Worm (Caenorhabditis elegans) whole organism, midembryonic: ENCODE results near the gene C28D4.10.

Source experiments
- T22C8.4 ChIP-seq: fragments of 200-800 bp; sonication (Bioruptor generic); IDR thresholded peaks from 2 replicates; pipeline ENCODE4 v1.3.6; 2022; ENCODE audit warnings: missing genetic modification characterization, missing compliant biosample characterization
- cog-1 ChIP-seq: sonication (generic microtip); optimal IDR thresholded peaks from 2 replicates; lab custom pipeline; 2016; ENCODE audit warnings: missing genetic modification characterization, missing compliant biosample characterization
- flt-1 ChIP-seq: fragments of 200-800 bp; sonication (Bioruptor generic); IDR thresholded peaks from 2 replicates; pipeline ENCODE4 v1.3.6; 2022; ENCODE audit warnings: missing genetic modification characterization, missing compliant biosample characterization
- klf-2 ChIP-seq: fragments of 200-800 bp; sonication (Bioruptor generic); conservative IDR thresholded peaks from 2 replicates; pipeline ENCODE4 v1.3.6; 2022; ENCODE audit warnings: missing genetic modification reagents, missing genetic modification characterization, missing compliant biosample characterization
- med-1 ChIP-seq: sonication (generic microtip); optimal IDR thresholded peaks from 2 replicates; lab custom pipeline; 2017; ENCODE audit warnings: missing genetic modification characterization, mild to moderate bottlenecking, missing compliant biosample characterization, antibody characterized with exemption, missing genetic modification reagents; ENCODE audit not compliant: insufficient read depth
- ref-1 ChIP-seq: fragments of 200-800 bp; sonication (Bioruptor generic); conservative IDR thresholded peaks from 2 replicates; pipeline ENCODE4 v1.3.6; 2022; ENCODE audit warnings: missing genetic modification reagents, missing genetic modification characterization, missing compliant biosample characterization
- tab-1 ChIP-seq: fragments of 200-800 bp; sonication (Bioruptor generic); IDR thresholded peaks from 2 replicates; pipeline ENCODE4 v1.3.6; 2022; ENCODE audit warnings: missing genetic modification characterization, missing compliant biosample characterization
- ztf-23 ChIP-seq: fragments of 200-800 bp; sonication (Bioruptor generic); IDR thresholded peaks from 2 replicates; pipeline ENCODE4 v1.3.6; 2022; ENCODE audit warnings: missing genetic modification reagents, missing genetic modification characterization, missing compliant biosample characterization
- ztf-29 ChIP-seq: fragments of 200-800 bp; sonication (Bioruptor generic); IDR thresholded peaks from 2 replicates; pipeline ENCODE4 v1.3.6; 2022; ENCODE audit warnings: missing genetic modification reagents, missing genetic modification characterization, missing compliant biosample characterization

Gene C28D4.10

ce11 chrIV:9773441-9773840 is 35.1 kb downstream of the C28D4.10 start:
- TF ChIP-seq klf-2 (GFP tag; lab: Robert Waterston, UW) (no peak), flt-1 (GFP tag; lab: Robert Waterston, UW) (peak; percentile 41; the same call in 1 of the 2 replicates)

ce11 chrIV:9777535-9777934 is 39.2 kb downstream of the C28D4.10 start, which contains the start of gene sna-2:
Gene sna-2 (minus strand): TSS chrIV:9777634.
- TF ChIP-seq ztf-29 (GFP tag; lab: Robert Waterston, UW) (no peak), med-1 (no peak), T22C8.4 (GFP tag; lab: Robert Waterston, UW) (no peak), cog-1 (no peak), tab-1 (no peak)

ce11 chrIV:9778016-9778415 is 39.7 kb downstream of the C28D4.10 start, which contains the start of gene T13F2.6:
Gene T13F2.6 (plus strand): TSS chrIV:9778321.
- no peak for TF ChIP-seq T22C8.4 (GFP tag; lab: Robert Waterston, UW)
- TF ChIP-seq med-1, result no peak
- TF ChIP-seq flt-1 (GFP tag; lab: Robert Waterston, UW), result no peak
- no peak for TF ChIP-seq cog-1
- no peak for TF ChIP-seq tab-1
- no peak for TF ChIP-seq ztf-23 (GFP tag; lab: Robert Waterston, UW)
- no peak for TF ChIP-seq klf-2 (GFP tag; lab: Robert Waterston, UW)
- TF ChIP-seq ref-1 (GFP tag; lab: Robert Waterston, UW), result no peak
- TF ChIP-seq ztf-29 (GFP tag; lab: Robert Waterston, UW), result no peak

DNA sequence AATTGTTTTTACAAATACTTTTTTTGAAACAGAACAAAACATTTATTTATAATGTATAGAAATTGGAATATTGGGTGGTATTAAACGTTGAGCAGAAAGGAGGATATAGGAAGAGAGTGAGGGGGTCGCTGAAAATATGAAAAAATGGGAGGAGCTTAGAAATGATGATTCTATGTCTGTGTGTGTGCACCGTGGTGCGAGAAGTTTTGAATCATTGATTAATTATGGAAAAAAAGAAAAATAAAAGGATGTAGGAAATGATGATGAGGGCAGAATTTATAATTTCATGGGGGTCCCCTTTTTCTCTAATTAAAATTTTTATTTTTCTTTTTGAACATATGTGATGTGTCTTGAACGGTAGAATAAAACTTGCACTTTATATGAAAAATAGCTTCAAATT is 46.4 kb downstream of the C28D4.10 start, which contains the start of gene sre-4:
Gene sre-4, minus strand, starts transcription at position 101 of the 400 bp plus-strand sequence.
- TF ChIP-seq ztf-29 (GFP tag; lab: Robert Waterston, UW) (no peak), T22C8.4 (GFP tag; lab: Robert Waterston, UW) (no peak), klf-2 (GFP tag; lab: Robert Waterston, UW) (no peak), cog-1 (no peak), flt-1 (GFP tag; lab: Robert Waterston, UW) (no peak), ref-1 (GFP tag; lab: Robert Waterston, UW) (no peak), ztf-23 (GFP tag; lab: Robert Waterston, UW) (no peak), tab-1 (no peak), med-1 (no peak)
